Worm (Caenorhabditis elegans): Measurements from ENCODE around the gene vha-19.
"Not testable (repeated sequence)": the region's sequence is repeated elsewhere in the genome, so short reads cannot be mapped to it uniquely, and the experiment has no call there.

- not testable (repeated sequence) for TF ChIP-seq ztf-29, flt-1 (GFP tag; IDR thresholded peaks at IDR 0.05)
Observed at ce11 chrIV:3389999-3390398, 21.0 kb downstream of the vha-19 start, which contains the start of gene B0546.5.

All from whole organism, midembryonic.